Fruit fly (Drosophila melanogaster) whole organism, embryonic: ENCODE results near the gene Rab3GAP1.

Experiments used
- Bgb ChIP-seq: fragments of 200-800 bp; sonication (Bioruptor generic); IDR thresholded peaks from 2 replicates; pipeline ENCODE4 v1.3.6; 2022; ENCODE audit warnings: missing biosample characterization, missing genetic modification characterization; ENCODE audit not compliant: partially characterized antibody
- CG18619 ChIP-seq: fragments of 200-800 bp; sonication (Bioruptor generic); optimal IDR thresholded peaks from 3 replicates; lab custom pipeline; 2017; ENCODE audit warnings: missing biosample characterization, mild to moderate bottlenecking, missing genetic modification characterization
- CG2129 ChIP-seq: fragments of 200-800 bp; sonication (Bioruptor generic); IDR thresholded peaks from 2 replicates; pipeline ENCODE4 v1.3.6; 2022; ENCODE audit warnings: missing biosample characterization, missing genetic modification characterization; ENCODE audit not compliant: partially characterized antibody
- CG2199 ChIP-seq: fragments of 200-800 bp; sonication (Bioruptor generic); IDR thresholded peaks from 3 replicates; pipeline ENCODE4 v1.3.6; 2022; ENCODE audit warnings: missing biosample characterization, missing genetic modification characterization
- CG7839 ChIP-seq: fragments of 200-800 bp; sonication (Bioruptor generic); optimal IDR thresholded peaks from 3 replicates; lab custom pipeline; 2018; ENCODE audit warnings: missing biosample characterization, mild to moderate bottlenecking, missing genetic modification characterization, moderate library complexity
- Dbx ChIP-seq: fragments of 200-800 bp; sonication (Bioruptor generic); IDR thresholded peaks from 3 replicates; pipeline ENCODE4 v1.3.6; 2022; ENCODE audit warnings: missing biosample characterization, missing genetic modification characterization
- Dfd ChIP-seq, 2 experiments: fragments of >200 bp; optimal IDR thresholded peaks; 2 replicates each; lab custom pipeline; 2017; ENCODE audit warnings: missing biosample characterization in 2 of 2, missing genetic modification characterization in 2 of 2
- E2f1 ChIP-seq: fragments of 200-800 bp; sonication (Bioruptor generic); IDR thresholded peaks from 2 replicates; pipeline ENCODE4 v1.3.6; 2022; ENCODE audit warnings: missing biosample characterization, missing genetic modification characterization
- Usf ChIP-seq: fragments of 200-800 bp; sonication (Bioruptor generic); optimal IDR thresholded peaks from 2 replicates; lab custom pipeline; 2017; ENCODE audit warnings: missing genotype, missing biosample characterization, missing genetic modification characterization
- dmrt11E ChIP-seq: fragments of 200-800 bp; sonication (Bioruptor generic); optimal IDR thresholded peaks from 3 replicates; lab custom pipeline; 2018; ENCODE audit warnings: missing biosample characterization, mild to moderate bottlenecking, missing genetic modification characterization, moderate library complexity
- gcm2 ChIP-seq: fragments of 200-800 bp; sonication (Bioruptor generic); optimal IDR thresholded peaks from 2 replicates; lab custom pipeline; 2016; ENCODE audit warnings: missing biosample characterization, missing genetic modification characterization
- kay ChIP-seq: fragments of 200-800 bp; sonication (Bioruptor generic); optimal IDR thresholded peaks from 2 replicates; lab custom pipeline; 2016; ENCODE audit warnings: missing biosample characterization, missing genetic modification characterization
- repo ChIP-seq: fragments of 200-800 bp; sonication (Bioruptor generic); optimal IDR thresholded peaks from 2 replicates; lab custom pipeline; 2016; ENCODE audit warnings: missing biosample characterization, missing genetic modification characterization

- TF ChIP-seq Bgb (GFP tag; lab: Robert Waterston, UW) (peak; percentile 52; the same call in 1 of the 2 replicates), dmrt11E (peak; percentile 20), CG2199 (GFP tag; lab: Robert Waterston, UW) (no peak), Dbx (GFP tag; lab: Robert Waterston, UW) (no peak), CG2129 (GFP tag; lab: Robert Waterston, UW) (no peak), gcm2 (GFP tag; lab: Kevin White, UChicago) (no peak), kay (no peak), repo (GFP tag; lab: Kevin White, UChicago) (no peak), E2f1 (GFP tag; lab: Robert Waterston, UW) (no peak), Usf (GFP tag; lab: Kevin White, UChicago) (no peak), Dfd (GFP tag; optimal IDR thresholded peaks at IDR 0.05; lab: Kevin White, UChicago) (no peak), CG7839 (tag; lab: Kevin White, UChicago) (no peak), CG18619 (no peak)
These were observed 2.9 kb upstream of the Rab3GAP1 start, which contains the start of gene RFeSP for dm6 chr2L:1613748-1614365.
